Worm (Caenorhabditis elegans) whole organism, L4/young adult: ENCODE results near the gene set-17.

ENCODE experiments used
- W03F9.2 ChIP-seq: fragments of 150-350 bp; optimal IDR thresholded peaks from 2 replicates; lab custom pipeline; 2014; ENCODE audit warnings: missing biosample characterization, missing genetic modification characterization
- him-1 ChIP-seq: sonication (generic microtip); optimal IDR thresholded peaks from 2 replicates; lab custom pipeline; 2016; ENCODE audit warnings: missing genotype, missing genetic modification reagents, missing genetic modification characterization, missing compliant biosample characterization

DNA sequence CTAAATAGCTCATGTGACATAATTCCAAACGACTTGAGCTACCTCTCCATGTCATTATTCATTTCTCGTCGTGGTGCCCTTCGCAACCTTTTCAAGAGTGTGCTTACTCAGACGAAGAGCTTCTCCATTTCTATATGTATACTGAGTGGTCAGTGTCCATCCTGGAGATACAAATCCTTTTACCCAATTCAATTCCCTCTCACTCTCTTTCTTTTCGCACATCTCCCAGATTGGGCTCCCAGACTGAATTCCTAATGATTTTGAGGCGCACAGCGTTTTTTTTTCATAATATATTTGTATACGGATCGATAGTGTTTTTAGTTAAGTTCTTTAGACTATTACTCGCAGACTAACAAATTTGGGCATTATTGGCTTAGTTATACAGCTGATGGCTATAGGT, 19.3 kb downstream of the set-17 start:
- TF ChIP-seq W03F9.2 (tag; lab: Kevin White, UChicago) (no peak), him-1 (no peak)
